Fruit fly (Drosophila melanogaster) whole organism, prepupa: ENCODE measurements around the gene CG15468.

ENCODE experiments used
- CG1621 ChIP-seq: fragments of 200-800 bp; sonication (Bioruptor generic); optimal IDR thresholded peaks from 3 replicates; lab custom pipeline; 2018; ENCODE audit warnings: missing biosample characterization, mild to moderate bottlenecking, missing genetic modification characterization
- CG16779 ChIP-seq: fragments of 200-800 bp; sonication (Bioruptor generic); optimal IDR thresholded peaks from 3 replicates; lab custom pipeline; 2017; ENCODE audit warnings: missing biosample characterization, mild to moderate bottlenecking, missing genetic modification characterization
- CG32006 ChIP-seq: fragments of 200-800 bp; sonication (Bioruptor generic); optimal IDR thresholded peaks from 3 replicates; lab custom pipeline; 2017; ENCODE audit warnings: missing biosample characterization, mild to moderate bottlenecking, missing genetic modification characterization
- CG6276 ChIP-seq: fragments of 200-800 bp; sonication (Bioruptor generic); optimal IDR thresholded peaks from 2 replicates; lab custom pipeline; 2017; ENCODE audit warnings: missing biosample characterization, mild to moderate bottlenecking, missing genetic modification characterization
- CG6808 ChIP-seq: fragments of 200-800 bp; sonication (Bioruptor generic); optimal IDR thresholded peaks from 3 replicates; lab custom pipeline; 2017; ENCODE audit warnings: missing biosample characterization, missing genetic modification characterization, mild to moderate bottlenecking, moderate library complexity, missing genetic modification reagents
- CG9139 ChIP-seq: fragments of 200-800 bp; sonication (Bioruptor generic); optimal IDR thresholded peaks from 3 replicates; lab custom pipeline; 2017; ENCODE audit warnings: missing biosample characterization, mild to moderate bottlenecking, missing genetic modification characterization
- Eip78C ChIP-seq: fragments of 200-800 bp; sonication (Bioruptor generic); peaks from one replicate; lab custom pipeline; 2016; ENCODE audit warnings: missing biosample characterization, missing genetic modification characterization
- Ets96B ChIP-seq: fragments of 200-800 bp; optimal IDR thresholded peaks from 2 replicates; lab custom pipeline; 2019; ENCODE audit warnings: missing biosample characterization, mild to moderate bottlenecking, missing genetic modification characterization, moderate library complexity
- Hr39 ChIP-seq: fragments of 200-800 bp; sonication (Bioruptor generic); optimal IDR thresholded peaks from 2 replicates; lab custom pipeline; 2016; ENCODE audit warnings: missing biosample characterization, missing genetic modification characterization
- Lpt ChIP-seq: fragments of 200-800 bp; sonication (Bioruptor generic); optimal IDR thresholded peaks from 3 replicates; lab custom pipeline; 2016; ENCODE audit warnings: missing biosample characterization, missing genetic modification characterization
- Smox ChIP-seq: fragments of 200-800 bp; sonication (Bioruptor generic); optimal IDR thresholded peaks from 3 replicates; lab custom pipeline; 2016; ENCODE audit warnings: missing biosample characterization, missing genetic modification characterization
- Sox102F ChIP-seq: fragments of 200-800 bp; sonication (Bioruptor generic); optimal IDR thresholded peaks from 2 replicates; lab custom pipeline; 2016; ENCODE audit warnings: missing biosample characterization, mild to moderate bottlenecking, missing genetic modification characterization
- fd59A ChIP-seq: fragments of 200-800 bp; sonication (Bioruptor generic); optimal IDR thresholded peaks from 2 replicates; lab custom pipeline; 2017; ENCODE audit warnings: missing biosample characterization, mild to moderate bottlenecking, missing genetic modification characterization, missing genetic modification reagents
- lz ChIP-seq: fragments of 200-800 bp; sonication (Bioruptor generic); optimal IDR thresholded peaks from 3 replicates; lab custom pipeline; 2016; ENCODE audit warnings: missing biosample characterization, missing genetic modification characterization

- no peak for TF ChIP-seq Smox (GFP tag; lab: Kevin White, UChicago)
- TF ChIP-seq Ets96B (tag; lab: Kevin White, UChicago) = no peak
- no peak for TF ChIP-seq Eip78C
- TF ChIP-seq Hr39 (GFP tag; lab: Kevin White, UChicago) = no peak
- TF ChIP-seq Lpt (GFP tag; lab: Kevin White, UChicago) = no peak
- no peak for TF ChIP-seq CG6276 (GFP tag; lab: Kevin White, UChicago)
- no peak for TF ChIP-seq Sox102F (GFP tag; lab: Kevin White, UChicago)
- no peak for TF ChIP-seq CG6808 (GFP tag; lab: Kevin White, UChicago)
- no peak for TF ChIP-seq lz
- no peak for TF ChIP-seq CG32006
- TF ChIP-seq CG16779 = no peak
- TF ChIP-seq fd59A (GFP tag; lab: Kevin White, UChicago) = no peak
- TF ChIP-seq CG1621 (tag; lab: Kevin White, UChicago) = no peak
- TF ChIP-seq CG9139 (GFP tag; lab: Kevin White, UChicago) = no peak
Observed at dm6 chrX:4911060-4911459, 49.9 kb downstream of the CG15468 start.
